Fruit fly (Drosophila melanogaster) whole organism, embryonic: ENCODE measurements around the gene CG7173.

Experiments used
- Bdp1 ChIP-seq: fragments of 200-800 bp; sonication (Bioruptor generic); optimal IDR thresholded peaks from 3 replicates; lab custom pipeline; 2016; ENCODE audit warnings: missing biosample characterization, missing genetic modification characterization
- Blimp-1 ChIP-seq: fragments of 200-800 bp; sonication (Bioruptor generic); optimal IDR thresholded peaks from 3 replicates; lab custom pipeline; 2018; ENCODE audit warnings: missing biosample characterization, missing genetic modification characterization, mild to moderate bottlenecking, moderate library complexity, missing genetic modification reagents
- CG10366 ChIP-seq: fragments of 200-800 bp; sonication (Bioruptor generic); IDR thresholded peaks from 2 replicates; pipeline ENCODE4 v1.3.6; 2022; ENCODE audit warnings: missing biosample characterization, missing genetic modification characterization
- CG11398 ChIP-seq: fragments of 200-800 bp; sonication (Bioruptor generic); optimal IDR thresholded peaks from 2 replicates; lab custom pipeline; 2016; ENCODE audit warnings: missing biosample characterization, missing genetic modification characterization
- CG11723 ChIP-seq: fragments of 200-800 bp; sonication (Bioruptor generic); optimal IDR thresholded peaks from 2 replicates; lab custom pipeline; 2017; ENCODE audit warnings: missing biosample characterization, mild to moderate bottlenecking, missing genetic modification characterization
- CG13424 ChIP-seq: fragments of 200-800 bp; sonication (Bioruptor generic); optimal IDR thresholded peaks from 2 replicates; lab custom pipeline; 2019; ENCODE audit warnings: missing biosample characterization, mild to moderate bottlenecking, missing genetic modification characterization, moderate library complexity
- CG15073 ChIP-seq: fragments of 200-800 bp; sonication (Bioruptor generic); optimal IDR thresholded peaks from 2 replicates; lab custom pipeline; 2016; ENCODE audit warnings: missing biosample characterization, missing genetic modification characterization
- CG16815 ChIP-seq: fragments of 200-800 bp; sonication (Bioruptor generic); optimal IDR thresholded peaks from 3 replicates; lab custom pipeline; 2017; ENCODE audit warnings: missing biosample characterization, mild to moderate bottlenecking, missing genetic modification characterization
- CG17359 ChIP-seq: fragments of 200-800 bp; sonication (Bioruptor generic); optimal IDR thresholded peaks from 3 replicates; lab custom pipeline; 2018; ENCODE audit warnings: missing biosample characterization, mild to moderate bottlenecking, missing genetic modification characterization, moderate library complexity
- CG2120 ChIP-seq: fragments of 200-800 bp; sonication (Bioruptor generic); optimal IDR thresholded peaks from 3 replicates; lab custom pipeline; 2016; ENCODE audit warnings: missing biosample characterization, missing genetic modification characterization
- CG2129 ChIP-seq: fragments of 200-800 bp; sonication (Bioruptor generic); IDR thresholded peaks from 2 replicates; pipeline ENCODE4 v1.3.6; 2022; ENCODE audit warnings: missing biosample characterization, missing genetic modification characterization; ENCODE audit not compliant: partially characterized antibody
- CG2712 ChIP-seq: fragments of 200-800 bp; optimal IDR thresholded peaks from 3 replicates; lab custom pipeline; 2019; ENCODE audit warnings: missing biosample characterization, mild to moderate bottlenecking, missing genetic modification characterization, moderate library complexity
- CG30431 ChIP-seq: fragments of 200-800 bp; sonication (Bioruptor generic); optimal IDR thresholded peaks from 2 replicates; lab custom pipeline; 2017; ENCODE audit warnings: missing biosample characterization, missing genetic modification characterization
- CG4404 ChIP-seq: fragments of 200-800 bp; sonication (Bioruptor generic); IDR thresholded peaks from 2 replicates; pipeline ENCODE4 v1.3.6; 2022; ENCODE audit warnings: missing biosample characterization, missing genetic modification characterization
- CG4424 ChIP-seq: fragments of 200-800 bp; sonication (Bioruptor generic); optimal IDR thresholded peaks from 3 replicates; lab custom pipeline; 2016; ENCODE audit warnings: missing biosample characterization, missing genetic modification characterization
- CG7839 ChIP-seq: fragments of 200-800 bp; sonication (Bioruptor generic); optimal IDR thresholded peaks from 3 replicates; lab custom pipeline; 2018; ENCODE audit warnings: missing biosample characterization, mild to moderate bottlenecking, missing genetic modification characterization, moderate library complexity
- CG7928 ChIP-seq: fragments of 200-800 bp; sonication (Bioruptor generic); optimal IDR thresholded peaks from 2 replicates; lab custom pipeline; 2017; ENCODE audit warnings: missing biosample characterization, mild to moderate bottlenecking, missing genetic modification characterization
- CG9609 ChIP-seq: fragments of 200-800 bp; sonication (Bioruptor generic); optimal IDR thresholded peaks from 3 replicates; lab custom pipeline; 2016; ENCODE audit warnings: missing biosample characterization, missing genetic modification characterization
- CG9727 ChIP-seq: fragments of 200-800 bp; sonication (Bioruptor generic); optimal IDR thresholded peaks from 3 replicates; lab custom pipeline; 2017; ENCODE audit warnings: missing biosample characterization, mild to moderate bottlenecking, missing genetic modification characterization
- Dad ChIP-seq: fragments of 200-800 bp; sonication (Bioruptor generic); optimal IDR thresholded peaks from 3 replicates; lab custom pipeline; 2016; ENCODE audit warnings: missing biosample characterization, missing genetic modification characterization
- Dbx ChIP-seq: fragments of 200-800 bp; sonication (Bioruptor generic); IDR thresholded peaks from 3 replicates; pipeline ENCODE4 v1.3.6; 2022; ENCODE audit warnings: missing biosample characterization, missing genetic modification characterization
- Dll ChIP-seq: fragments of 200-800 bp; sonication (Bioruptor generic); IDR thresholded peaks from 4 replicates; pipeline ENCODE4 v1.3.6; 2022; ENCODE audit warnings: missing biosample characterization, missing genetic modification characterization; ENCODE audit not compliant: partially characterized antibody
- ERR ChIP-seq: fragments of 200-800 bp; sonication (Bioruptor generic); optimal IDR thresholded peaks from 2 replicates; lab custom pipeline; 2016; ENCODE audit warnings: missing biosample characterization, missing genetic modification characterization
- Eip74EF ChIP-seq, 2 experiments: fragments of 200-800 bp in 1 of 2; fragments of >200 bp in 1 of 2; sonication (Bioruptor generic) in 1 of 2; optimal IDR thresholded peaks; 2 replicates each; lab custom pipeline; 2017 to 2019; ENCODE audit warnings: missing biosample characterization in 2 of 2, missing genetic modification characterization in 2 of 2, mild to moderate bottlenecking in 1 of 2, moderate library complexity in 1 of 2
- Fer3 ChIP-seq: fragments of 200-800 bp; sonication (Bioruptor generic); optimal IDR thresholded peaks from 2 replicates; lab custom pipeline; 2018; ENCODE audit warnings: missing biosample characterization, mild to moderate bottlenecking, missing genetic modification characterization, moderate library complexity
- HLH3B ChIP-seq: fragments of 200-800 bp; sonication (Bioruptor generic); IDR thresholded peaks from 2 replicates; pipeline ENCODE4 v1.3.6; 2022; ENCODE audit warnings: missing biosample characterization, missing genetic modification characterization
- HmgD ChIP-seq: fragments of 200-800 bp; sonication (Bioruptor generic); optimal IDR thresholded peaks from 3 replicates; lab custom pipeline; 2016; ENCODE audit warnings: missing biosample characterization, missing genetic modification characterization
- HmgZ ChIP-seq: fragments of 200-800 bp; sonication (Bioruptor generic); optimal IDR thresholded peaks from 2 replicates; lab custom pipeline; 2018; ENCODE audit warnings: missing biosample characterization, mild to moderate bottlenecking, missing genetic modification characterization
- Hr78 ChIP-seq, 2 experiments: fragments of 200-800 bp in 1 of 2; fragments of >200 bp in 1 of 2; sonication (Bioruptor generic) in 1 of 2; optimal IDR thresholded peaks; 2 replicates each; lab custom pipeline; 2017 to 2019; ENCODE audit warnings: missing biosample characterization in 2 of 2, missing genetic modification characterization in 2 of 2, mild to moderate bottlenecking in 1 of 2, moderate library complexity in 1 of 2
- Hsf ChIP-seq: fragments of 200-800 bp; sonication (Bioruptor generic); optimal IDR thresholded peaks from 3 replicates; lab custom pipeline; 2016; ENCODE audit warnings: missing biosample characterization, missing genetic modification characterization
- NK7.1 ChIP-seq: fragments of 200-800 bp; sonication (Bioruptor generic); optimal IDR thresholded peaks from 3 replicates; lab custom pipeline; 2016; ENCODE audit warnings: missing biosample characterization, missing genetic modification characterization
- Nf-YB ChIP-seq: fragments of 200-800 bp; sonication (Bioruptor generic); optimal IDR thresholded peaks from 3 replicates; lab custom pipeline; 2019; ENCODE audit warnings: missing biosample characterization, mild to moderate bottlenecking, missing genetic modification characterization, moderate library complexity
- Rx ChIP-seq: fragments of 200-800 bp; sonication (Bioruptor generic); IDR thresholded peaks from 2 replicates; pipeline ENCODE4 v1.3.6; 2022; ENCODE audit warnings: missing biosample characterization, missing genetic modification characterization
- Side ChIP-seq: fragments of 200-800 bp; sonication (Bioruptor generic); optimal IDR thresholded peaks from 2 replicates; lab custom pipeline; 2016; ENCODE audit warnings: missing biosample characterization, missing genetic modification characterization
- ase ChIP-seq: fragments of 200-800 bp; sonication (Bioruptor generic); IDR thresholded peaks from 3 replicates; pipeline ENCODE4 v1.3.6; 2022; ENCODE audit warnings: missing biosample characterization, missing genetic modification characterization
- crc ChIP-seq: fragments of 200-800 bp; sonication (Bioruptor generic); optimal IDR thresholded peaks from 2 replicates; lab custom pipeline; 2016; ENCODE audit warnings: missing biosample characterization, missing genetic modification characterization
- dan ChIP-seq: fragments of 200-800 bp; sonication (Bioruptor generic); IDR thresholded peaks from 2 replicates; pipeline ENCODE4 v1.3.6; 2022; ENCODE audit warnings: missing biosample characterization, missing genetic modification characterization
- en ChIP-seq: fragments of 200-800 bp; sonication (Bioruptor generic); optimal IDR thresholded peaks from 2 replicates; lab custom pipeline; 2016; ENCODE audit warnings: missing biosample characterization, missing genetic modification characterization
- gce ChIP-seq: fragments of 200-800 bp; sonication (Bioruptor generic); IDR thresholded peaks from 3 replicates; pipeline ENCODE4 v1.3.6; 2022; ENCODE audit warnings: missing biosample characterization, missing genetic modification characterization
- hb ChIP-seq: fragments of 200-800 bp; sonication (Bioruptor generic); IDR thresholded peaks from 3 replicates; pipeline ENCODE4 v1.3.6; 2022; ENCODE audit warnings: missing biosample characterization, missing genetic modification characterization; ENCODE audit not compliant: partially characterized antibody
- insv ChIP-seq, 2 experiments: fragments of 200-800 bp; sonication (Bioruptor generic); optimal IDR thresholded peaks; 3 replicates each; lab custom pipeline; 2016 to 2018; ENCODE audit warnings: missing biosample characterization in 2 of 2, missing genetic modification characterization in 2 of 2
- pb ChIP-seq: fragments of 200-800 bp; sonication (Bioruptor generic); optimal IDR thresholded peaks from 3 replicates; lab custom pipeline; 2016; ENCODE audit warnings: missing biosample characterization, missing genetic modification characterization
- rib ChIP-seq: fragments of 200-800 bp; sonication (Bioruptor generic); IDR thresholded peaks from 2 replicates; pipeline ENCODE4 v1.3.6; 2022; ENCODE audit warnings: missing biosample characterization, missing genetic modification characterization
- seq ChIP-seq: fragments of 200-800 bp; sonication (Bioruptor generic); IDR thresholded peaks from 2 replicates; pipeline ENCODE4 v1.3.6; 2022; ENCODE audit warnings: missing biosample characterization, missing genetic modification characterization
- sim ChIP-seq: fragments of 200-800 bp; sonication (Bioruptor generic); IDR thresholded peaks from 2 replicates; pipeline ENCODE4 v1.3.6; 2022; ENCODE audit warnings: missing biosample characterization, missing genetic modification characterization
- sob ChIP-seq: fragments of 200-800 bp; sonication (Bioruptor generic); IDR thresholded peaks from 2 replicates; pipeline ENCODE4 v1.3.6; 2022; ENCODE audit warnings: missing biosample characterization, missing genetic modification characterization
- trem ChIP-seq: fragments of 200-800 bp; optimal IDR thresholded peaks from 3 replicates; lab custom pipeline; 2019; ENCODE audit warnings: missing biosample characterization, mild to moderate bottlenecking, missing genetic modification characterization, moderate library complexity
- unc-4 ChIP-seq: fragments of 200-800 bp; sonication (Bioruptor generic); IDR thresholded peaks from 2 replicates; pipeline ENCODE4 v1.3.6; 2022; ENCODE audit warnings: missing biosample characterization, missing genetic modification characterization; ENCODE audit not compliant: partially characterized antibody
- usp ChIP-seq: fragments of >200 bp; optimal IDR thresholded peaks from 2 replicates; lab custom pipeline; 2017; ENCODE audit warnings: missing biosample characterization, missing genetic modification characterization
- wor ChIP-seq: fragments of 200-800 bp; sonication (Bioruptor generic); IDR thresholded peaks from 2 replicates; pipeline ENCODE4 v1.3.6; 2022; ENCODE audit warnings: missing biosample characterization, missing genetic modification characterization

The CG7173 gene

DNA sequence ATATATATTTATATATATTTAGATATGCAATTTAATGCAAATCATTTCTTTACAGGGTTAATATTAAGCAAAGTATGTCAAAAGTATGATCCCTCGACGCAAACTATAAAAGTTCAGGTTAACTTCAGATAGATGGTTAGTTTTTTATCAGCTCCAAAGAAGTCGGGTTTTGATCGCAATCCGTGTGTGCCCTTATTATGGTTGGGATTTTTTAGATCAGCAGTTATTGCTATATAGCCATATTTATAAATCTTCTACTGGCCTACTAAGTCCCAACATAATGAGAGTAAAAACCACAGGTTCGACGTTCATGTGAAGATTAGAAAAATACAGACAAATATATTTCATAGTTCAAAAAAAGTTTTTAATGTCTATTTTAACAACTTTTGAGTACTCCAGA, 15.8 kb upstream of the CG7173 start, which contains the start of gene EMC10:
Gene EMC10, plus strand, starts transcription at position 301 of the 400 bp plus-strand sequence.
- TF ChIP-seq Side (GFP tag; lab: Kevin White, UChicago) (no peak), hb (no peak), CG2129 (GFP tag; lab: Robert Waterston, UW) (no peak), wor (GFP tag; lab: Robert Waterston, UW) (no peak), CG2712 (tag; lab: Kevin White, UChicago) (no peak), CG4404 (GFP tag; lab: Robert Waterston, UW) (no peak), CG30431 (GFP tag; lab: Kevin White, UChicago) (no peak), unc-4 (GFP tag; lab: Robert Waterston, UW) (no peak), Dll (no peak), CG2120 (no peak), CG15073 (GFP tag; lab: Kevin White, UChicago) (no peak), crc (no peak), dan (no peak), seq (GFP tag; lab: Robert Waterston, UW) (no peak), Nf-YB (GFP tag; lab: Kevin White, UChicago) (no peak), Eip74EF (GFP tag; optimal IDR thresholded peaks at IDR 0.05; lab: Kevin White, UChicago) (no peak)
- TF ChIP-seq, all 482 proteins: peak for 0

dm6 chr3L:21568848-21569372, 10.9 kb upstream of the CG7173 start, which contains the start of the genes CRIF and SMC5:
Gene CRIF, minus strand, starts transcription at chr3L:21568898.
Gene SMC5, plus strand, starts transcription at chr3L:21569176.
- TF ChIP-seq dan: no peak
- TF ChIP-seq CG11398 (GFP tag; lab: Kevin White, UChicago): no peak
- peak; percentile 38 for TF ChIP-seq CG11723 (GFP tag; lab: Kevin White, UChicago)
- TF ChIP-seq rib (GFP tag; lab: Robert Waterston, UW): no peak
- TF ChIP-seq CG9727: no peak
- TF ChIP-seq Hr78 (GFP tag; optimal IDR thresholded peaks at IDR 0.05; lab: Kevin White, UChicago): no peak
- 0 out of 3 replicates have a peak, but pooled peaks have one; percentile 45 for TF ChIP-seq Dbx (GFP tag; lab: Robert Waterston, UW)
- TF ChIP-seq CG16815 (GFP tag; lab: Kevin White, UChicago): peak; percentile 54
- TF ChIP-seq Hsf (GFP tag; lab: Kevin White, UChicago): peak; percentile 80
- TF ChIP-seq CG13424 (tag; lab: Kevin White, UChicago): peak; percentile 74
- no peak for TF ChIP-seq ase (GFP tag; lab: Robert Waterston, UW)
- TF ChIP-seq ERR (GFP tag; lab: Kevin White, UChicago): peak; percentile 14
- peak; percentile 11 for TF ChIP-seq CG7928 (GFP tag; lab: Kevin White, UChicago)
- peak; percentile 44 for TF ChIP-seq Dad (GFP tag; lab: Kevin White, UChicago)
- TF ChIP-seq HmgD (GFP tag; lab: Kevin White, UChicago): peak; percentile 40
- TF ChIP-seq en (GFP tag; lab: Kevin White, UChicago): peak; percentile 0
- TF ChIP-seq CG7839 (tag; lab: Kevin White, UChicago): no peak
- no peak for TF ChIP-seq gce
- TF ChIP-seq trem: peak; percentile 49
- TF ChIP-seq Fer3 (tag; lab: Kevin White, UChicago): peak; percentile 46
- peak; percentile 42 for TF ChIP-seq HmgZ (tag; lab: Kevin White, UChicago)
- TF ChIP-seq CG10366 (GFP tag; lab: Robert Waterston, UW): no peak
- TF ChIP-seq Rx: no peak
- TF ChIP-seq CG17359 (tag; lab: Kevin White, UChicago): peak; percentile 55
- TF ChIP-seq sob (GFP tag; lab: Robert Waterston, UW): 0 out of 2 replicates have a peak, but pooled peaks have one; percentile 47
- TF ChIP-seq HLH3B (GFP tag; lab: Robert Waterston, UW): peak; percentile 52
- peak; percentile 4 for TF ChIP-seq Bdp1 (GFP tag; lab: Kevin White, UChicago)
- peak in 1 of 2 experiments; percentile 16 for TF ChIP-seq insv (GFP tag; optimal IDR thresholded peaks at IDR 0.05; lab: Kevin White, UChicago)
- peak; percentile 69 for TF ChIP-seq CG9609 (GFP tag; lab: Kevin White, UChicago)
- TF ChIP-seq usp (GFP tag; lab: Kevin White, UChicago): no peak
- TF ChIP-seq NK7.1 (GFP tag; lab: Kevin White, UChicago): peak; percentile 52
- no peak for TF ChIP-seq sim (GFP tag; lab: Robert Waterston, UW)
- peak; percentile 68 for TF ChIP-seq CG4424 (GFP tag; lab: Kevin White, UChicago)
- no peak for TF ChIP-seq Blimp-1 (GFP tag; lab: Kevin White, UChicago)
- TF ChIP-seq pb (GFP tag; lab: Kevin White, UChicago): no peak
